Worm (Caenorhabditis elegans) whole organism, late embryonic: Measurements from ENCODE around the gene cyp-33C3.

Experiments
- T23F11.4 ChIP-seq: fragments of 200-800 bp; sonication (Bioruptor generic); optimal IDR thresholded peaks from 2 replicates; lab custom pipeline; 2018; ENCODE audit warnings: mild to moderate bottlenecking, missing genetic modification characterization, missing compliant biosample characterization
- dve-1 ChIP-seq: sonication (generic microtip); optimal IDR thresholded peaks from 2 replicates; lab custom pipeline; 2017; ENCODE audit warnings: antibody characterized with exemption, mild to moderate bottlenecking, missing genetic modification characterization, missing compliant biosample characterization
- fkh-10 ChIP-seq: fragments of 150-350 bp; optimal IDR thresholded peaks from 2 replicates; lab custom pipeline; 2014; ENCODE audit warnings: missing biosample characterization, missing genetic modification reagents, missing genetic modification characterization
- madf-2 ChIP-seq: sonication (generic microtip); optimal IDR thresholded peaks from 2 replicates; lab custom pipeline; 2017; ENCODE audit warnings: missing genetic modification characterization, missing compliant biosample characterization
- nfya-1 ChIP-seq: sonication (generic microtip); optimal IDR thresholded peaks from 2 replicates; lab custom pipeline; 2017; ENCODE audit warnings: missing genetic modification characterization, mild to moderate bottlenecking, missing compliant biosample characterization, antibody characterized with exemption, moderate library complexity
- nhr-232 ChIP-seq: sonication (generic microtip); optimal IDR thresholded peaks from 2 replicates; lab custom pipeline; 2016; ENCODE audit warnings: missing genetic modification characterization, missing compliant biosample characterization
- npax-4 ChIP-seq: sonication (generic microtip); optimal IDR thresholded peaks from 2 replicates; lab custom pipeline; 2016; ENCODE audit warnings: missing genetic modification characterization, missing compliant biosample characterization
- pag-3 ChIP-seq: sonication (generic microtip); optimal IDR thresholded peaks from 2 replicates; lab custom pipeline; 2016; ENCODE audit warnings: missing compliant biosample characterization, missing genetic modification characterization, borderline replicate concordance
- pha-4 ChIP-seq: fragments of 150-350 bp; optimal IDR thresholded peaks from 2 replicates; lab custom pipeline; 2018; ENCODE audit warnings: missing biosample characterization, missing genetic modification reagents, missing genetic modification characterization
- rnt-1 ChIP-seq: sonication (generic microtip); optimal IDR thresholded peaks from 2 replicates; lab custom pipeline; 2016; ENCODE audit warnings: missing genetic modification characterization, missing compliant biosample characterization
- tbx-2 ChIP-seq: sonication (generic microtip); optimal IDR thresholded peaks from 2 replicates; lab custom pipeline; 2016; ENCODE audit warnings: missing genetic modification characterization, missing compliant biosample characterization
- unc-42 ChIP-seq: sonication (generic microtip); optimal IDR thresholded peaks from 2 replicates; lab custom pipeline; 2016; ENCODE audit warnings: missing genotype, missing genetic modification characterization, missing compliant biosample characterization

DNA sequence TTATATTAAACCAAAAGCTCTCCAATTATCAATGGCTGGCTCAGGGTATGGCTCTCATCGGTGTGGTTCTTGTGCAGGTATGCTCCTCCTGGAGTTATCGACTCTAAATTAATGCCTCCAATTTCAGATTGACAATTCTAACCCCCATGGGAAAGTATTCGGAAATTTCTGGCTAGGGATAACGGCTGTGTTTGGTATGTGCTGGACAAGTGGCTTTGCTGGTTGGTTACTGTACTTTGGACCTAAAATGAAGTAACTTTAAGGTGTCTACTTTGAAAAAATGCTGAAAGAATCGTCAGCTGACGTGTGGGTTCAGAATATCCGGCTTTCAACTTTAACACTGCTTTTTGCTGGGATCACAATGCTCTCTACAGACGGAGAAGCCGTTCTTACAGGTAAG is 25.7 kb upstream of the cyp-33C3 start:
- TF ChIP-seq pha-4 (no peak), tbx-2 (tag; lab: Kevin White, UChicago) (no peak), nhr-232 (tag; lab: Kevin White, UChicago) (no peak), npax-4 (tag; lab: Kevin White, UChicago) (no peak), dve-1 (no peak), nfya-1 (tag; lab: Kevin White, UChicago) (no peak), rnt-1 (no peak), fkh-10 (GFP tag; lab: Kevin White, UChicago) (no peak), unc-42 (no peak), madf-2 (no peak), T23F11.4 (GFP tag; lab: Kevin White, UChicago) (no peak), pag-3 (tag; lab: Kevin White, UChicago) (no peak)
